Fruit fly (Drosophila melanogaster) whole organism, embryonic: ENCODE results near the gene CG31183.

Source experiments
- BEAF-32 ChIP-seq: fragments of 200-800 bp; sonication (Bioruptor generic); optimal IDR thresholded peaks from 3 replicates; lab custom pipeline; 2017; ENCODE audit warnings: missing biosample characterization, missing genetic modification characterization, mild to moderate bottlenecking, moderate library complexity, missing genetic modification reagents
- C15 ChIP-seq: fragments of 200-800 bp; sonication (Bioruptor generic); IDR thresholded peaks from 3 replicates; pipeline ENCODE4 v1.3.6; 2022; ENCODE audit warnings: missing biosample characterization, missing genetic modification characterization
- CG14860 ChIP-seq: fragments of 200-800 bp; sonication (Bioruptor generic); IDR thresholded peaks from 3 replicates; pipeline ENCODE4 v1.3.6; 2022; ENCODE audit warnings: missing biosample characterization, missing genetic modification characterization; ENCODE audit not compliant: partially characterized antibody
- CG15011 ChIP-seq: fragments of 200-800 bp; sonication (Bioruptor generic); optimal IDR thresholded peaks from 3 replicates; lab custom pipeline; 2018; ENCODE audit warnings: missing biosample characterization, mild to moderate bottlenecking, missing genetic modification characterization
- CG30403 ChIP-seq: fragments of 200-800 bp; sonication (Bioruptor generic); optimal IDR thresholded peaks from 3 replicates; lab custom pipeline; 2016; ENCODE audit warnings: missing biosample characterization, missing genetic modification characterization
- CG34376 ChIP-seq: fragments of 200-800 bp; sonication (Bioruptor generic); optimal IDR thresholded peaks from 2 replicates; lab custom pipeline; 2018; ENCODE audit warnings: missing biosample characterization, mild to moderate bottlenecking, missing genetic modification characterization
- CG3838 ChIP-seq: fragments of 200-800 bp; sonication (Bioruptor generic); optimal IDR thresholded peaks from 3 replicates; lab custom pipeline; 2016; ENCODE audit warnings: missing biosample characterization, missing genetic modification characterization
- CG3847 ChIP-seq: fragments of 200-800 bp; sonication (Bioruptor generic); IDR thresholded peaks from 2 replicates; pipeline ENCODE4 v1.3.6; 2022; ENCODE audit warnings: missing biosample characterization, missing genetic modification characterization
- CG4328 ChIP-seq: fragments of 200-800 bp; sonication (Bioruptor generic); optimal IDR thresholded peaks from 3 replicates; lab custom pipeline; 2017; ENCODE audit warnings: missing biosample characterization, missing genetic modification reagents, missing genetic modification characterization
- CG4360 ChIP-seq: fragments of 200-800 bp; sonication (Bioruptor generic); IDR thresholded peaks from 2 replicates; pipeline ENCODE4 v1.3.6; 2022; ENCODE audit warnings: missing biosample characterization, missing genetic modification characterization
- CG4404 ChIP-seq: fragments of 200-800 bp; sonication (Bioruptor generic); IDR thresholded peaks from 2 replicates; pipeline ENCODE4 v1.3.6; 2022; ENCODE audit warnings: missing biosample characterization, missing genetic modification characterization
- CG6272 ChIP-seq: fragments of 200-800 bp; sonication (Bioruptor generic); IDR thresholded peaks from 2 replicates; pipeline ENCODE4 v1.3.6; 2022; ENCODE audit warnings: missing biosample characterization, missing genetic modification characterization
- CG6791 ChIP-seq: fragments of 200-800 bp; sonication (Bioruptor generic); IDR thresholded peaks from 3 replicates; pipeline ENCODE4 v1.3.6; 2022; ENCODE audit warnings: missing biosample characterization, missing genetic modification characterization; ENCODE audit not compliant: partially characterized antibody
- CG7987 ChIP-seq: fragments of 200-800 bp; sonication (Bioruptor generic); optimal IDR thresholded peaks from 2 replicates; lab custom pipeline; 2018; ENCODE audit warnings: missing biosample characterization, mild to moderate bottlenecking, missing genetic modification characterization, moderate library complexity
- Camta ChIP-seq: fragments of 200-800 bp; sonication (Bioruptor generic); optimal IDR thresholded peaks from 2 replicates; lab custom pipeline; 2016; ENCODE audit warnings: missing biosample characterization, missing genetic modification characterization
- Dll ChIP-seq: fragments of 200-800 bp; sonication (Bioruptor generic); IDR thresholded peaks from 4 replicates; pipeline ENCODE4 v1.3.6; 2022; ENCODE audit warnings: missing biosample characterization, missing genetic modification characterization; ENCODE audit not compliant: partially characterized antibody
- Oaz ChIP-seq: fragments of 200-800 bp; sonication (Bioruptor generic); IDR thresholded peaks from 2 replicates; pipeline ENCODE4 v1.3.6; 2022; ENCODE audit warnings: missing biosample characterization, missing genetic modification characterization
- Opbp ChIP-seq: fragments of 200-800 bp; sonication (Bioruptor generic); IDR thresholded peaks from 3 replicates; pipeline ENCODE4 v1.3.6; 2022; ENCODE audit warnings: missing biosample characterization, missing genetic modification characterization; ENCODE audit not compliant: partially characterized antibody
- Optix ChIP-seq: fragments of 200-800 bp; sonication (Bioruptor generic); IDR thresholded peaks from 3 replicates; pipeline ENCODE4 v1.3.6; 2022; ENCODE audit warnings: missing biosample characterization, missing genetic modification characterization
- Side ChIP-seq: fragments of 200-800 bp; sonication (Bioruptor generic); optimal IDR thresholded peaks from 2 replicates; lab custom pipeline; 2016; ENCODE audit warnings: missing biosample characterization, missing genetic modification characterization
- Taf1 ChIP-seq: fragments of 200-800 bp; sonication (Bioruptor generic); IDR thresholded peaks from 2 replicates; pipeline ENCODE4 v1.3.6; 2022; ENCODE audit warnings: missing biosample characterization, missing genetic modification characterization
- Xrp1 ChIP-seq: fragments of 200-800 bp; sonication (Bioruptor generic); IDR thresholded peaks from 2 replicates; pipeline ENCODE4 v1.3.6; 2022; ENCODE audit warnings: missing biosample characterization, missing genetic modification characterization
- bbx ChIP-seq: fragments of 200-800 bp; sonication (Bioruptor generic); IDR thresholded peaks from 2 replicates; pipeline ENCODE4 v1.3.6; 2022; ENCODE audit warnings: missing biosample characterization, missing genetic modification characterization; ENCODE audit not compliant: partially characterized antibody
- bcd ChIP-seq: fragments of 200-800 bp; sonication (Bioruptor generic); optimal IDR thresholded peaks from 2 replicates; lab custom pipeline; 2017; ENCODE audit warnings: missing biosample characterization, mild to moderate bottlenecking, missing genetic modification characterization
- bsh ChIP-seq, 2 experiments: fragments of 200-800 bp; sonication (Bioruptor generic); optimal IDR thresholded peaks; 2 replicates each; lab custom pipeline; 2017 to 2018; ENCODE audit warnings: mild to moderate bottlenecking in 2 of 2, missing biosample characterization in 2 of 2, missing genetic modification characterization in 2 of 2, moderate library complexity in 1 of 2
- cas ChIP-seq: fragments of 200-800 bp; sonication (Bioruptor generic); IDR thresholded peaks from 2 replicates; pipeline ENCODE4 v1.3.6; 2022; ENCODE audit warnings: missing biosample characterization, missing genetic modification characterization
- chn ChIP-seq: fragments of 200-800 bp; sonication (Bioruptor generic); optimal IDR thresholded peaks from 2 replicates; lab custom pipeline; 2016; ENCODE audit warnings: missing biosample characterization, missing genetic modification characterization
- crc ChIP-seq: fragments of 200-800 bp; sonication (Bioruptor generic); optimal IDR thresholded peaks from 2 replicates; lab custom pipeline; 2016; ENCODE audit warnings: missing biosample characterization, missing genetic modification characterization
- da ChIP-seq: fragments of 200-800 bp; sonication (Bioruptor generic); optimal IDR thresholded peaks from 2 replicates; lab custom pipeline; 2016; ENCODE audit warnings: missing biosample characterization, missing genetic modification characterization
- dimm ChIP-seq: fragments of 200-800 bp; sonication (Bioruptor generic); IDR thresholded peaks from 2 replicates; pipeline ENCODE4 v1.3.6; 2022; ENCODE audit warnings: missing biosample characterization, missing genetic modification characterization
- grau ChIP-seq: fragments of 200-800 bp; optimal IDR thresholded peaks from 3 replicates; lab custom pipeline; 2019; ENCODE audit warnings: missing biosample characterization, mild to moderate bottlenecking, missing genetic modification characterization, moderate library complexity
- h ChIP-seq: fragments of >200 bp; optimal IDR thresholded peaks from 2 replicates; lab custom pipeline; 2017
- her ChIP-seq: fragments of 200-800 bp; sonication (Bioruptor generic); optimal IDR thresholded peaks from 2 replicates; lab custom pipeline; 2016; ENCODE audit warnings: missing biosample characterization, missing genetic modification characterization
- lilli ChIP-seq: fragments of 200-800 bp; sonication (Bioruptor generic); optimal IDR thresholded peaks from 3 replicates; lab custom pipeline; 2016; ENCODE audit warnings: missing biosample characterization, missing genetic modification characterization
- mld ChIP-seq: fragments of 200-800 bp; sonication (Bioruptor generic); IDR thresholded peaks from 3 replicates; pipeline ENCODE4 v1.3.6; 2022; ENCODE audit warnings: missing biosample characterization, missing genetic modification characterization; ENCODE audit not compliant: partially characterized antibody
- org-1 ChIP-seq: fragments of 200-800 bp; sonication (Bioruptor generic); optimal IDR thresholded peaks from 2 replicates; lab custom pipeline; 2017; ENCODE audit warnings: missing biosample characterization, missing genetic modification characterization
- scrt ChIP-seq: fragments of 200-800 bp; sonication (Bioruptor generic); optimal IDR thresholded peaks from 2 replicates; lab custom pipeline; 2018; ENCODE audit warnings: missing biosample characterization, mild to moderate bottlenecking, missing genetic modification characterization, moderate library complexity
- seq ChIP-seq: fragments of 200-800 bp; sonication (Bioruptor generic); IDR thresholded peaks from 2 replicates; pipeline ENCODE4 v1.3.6; 2022; ENCODE audit warnings: missing biosample characterization, missing genetic modification characterization
- sob ChIP-seq: fragments of 200-800 bp; sonication (Bioruptor generic); IDR thresholded peaks from 2 replicates; pipeline ENCODE4 v1.3.6; 2022; ENCODE audit warnings: missing biosample characterization, missing genetic modification characterization
- stc ChIP-seq: fragments of 200-800 bp; sonication (Bioruptor generic); IDR thresholded peaks from 2 replicates; pipeline ENCODE4 v1.3.6; 2022; ENCODE audit warnings: missing biosample characterization, missing genetic modification characterization
- tap ChIP-seq: fragments of 200-800 bp; optimal IDR thresholded peaks from 3 replicates; lab custom pipeline; 2019; ENCODE audit warnings: missing biosample characterization, mild to moderate bottlenecking, missing genetic modification characterization, moderate library complexity
- toy ChIP-seq: fragments of 200-800 bp; sonication (Bioruptor generic); IDR thresholded peaks from 2 replicates; pipeline ENCODE4 v1.3.6; 2022; ENCODE audit warnings: missing biosample characterization, missing genetic modification characterization
- tup ChIP-seq: fragments of 200-800 bp; sonication (Bioruptor generic); optimal IDR thresholded peaks from 2 replicates; lab custom pipeline; 2016; ENCODE audit warnings: missing biosample characterization, mild to moderate bottlenecking, missing genetic modification characterization, moderate library complexity
- twi ChIP-seq: fragments of 200-800 bp; optimal IDR thresholded peaks from 2 replicates; lab custom pipeline; 2019; ENCODE audit warnings: missing biosample characterization, mild to moderate bottlenecking, missing genetic modification characterization, moderate library complexity
- unpg ChIP-seq: fragments of 200-800 bp; sonication (Bioruptor generic); optimal IDR thresholded peaks from 3 replicates; lab custom pipeline; 2018; ENCODE audit warnings: missing biosample characterization, mild to moderate bottlenecking, missing genetic modification characterization, moderate library complexity
- vfl ChIP-seq: fragments of 200-800 bp; sonication (Bioruptor generic); optimal IDR thresholded peaks from 2 replicates; lab custom pipeline; 2016; ENCODE audit warnings: missing biosample characterization, missing genetic modification characterization
- wor ChIP-seq: fragments of 200-800 bp; sonication (Bioruptor generic); IDR thresholded peaks from 2 replicates; pipeline ENCODE4 v1.3.6; 2022; ENCODE audit warnings: missing biosample characterization, missing genetic modification characterization
- z ChIP-seq: fragments of 200-800 bp; sonication (Bioruptor generic); IDR thresholded peaks from 3 replicates; pipeline ENCODE4 v1.3.6; 2022; ENCODE audit warnings: missing biosample characterization, missing genetic modification characterization
- zfh2 ChIP-seq: fragments of 200-800 bp; sonication (Bioruptor generic); optimal IDR thresholded peaks from 2 replicates; lab custom pipeline; 2016; ENCODE audit warnings: missing biosample characterization, missing genetic modification characterization

The CG31183 gene

DNA sequence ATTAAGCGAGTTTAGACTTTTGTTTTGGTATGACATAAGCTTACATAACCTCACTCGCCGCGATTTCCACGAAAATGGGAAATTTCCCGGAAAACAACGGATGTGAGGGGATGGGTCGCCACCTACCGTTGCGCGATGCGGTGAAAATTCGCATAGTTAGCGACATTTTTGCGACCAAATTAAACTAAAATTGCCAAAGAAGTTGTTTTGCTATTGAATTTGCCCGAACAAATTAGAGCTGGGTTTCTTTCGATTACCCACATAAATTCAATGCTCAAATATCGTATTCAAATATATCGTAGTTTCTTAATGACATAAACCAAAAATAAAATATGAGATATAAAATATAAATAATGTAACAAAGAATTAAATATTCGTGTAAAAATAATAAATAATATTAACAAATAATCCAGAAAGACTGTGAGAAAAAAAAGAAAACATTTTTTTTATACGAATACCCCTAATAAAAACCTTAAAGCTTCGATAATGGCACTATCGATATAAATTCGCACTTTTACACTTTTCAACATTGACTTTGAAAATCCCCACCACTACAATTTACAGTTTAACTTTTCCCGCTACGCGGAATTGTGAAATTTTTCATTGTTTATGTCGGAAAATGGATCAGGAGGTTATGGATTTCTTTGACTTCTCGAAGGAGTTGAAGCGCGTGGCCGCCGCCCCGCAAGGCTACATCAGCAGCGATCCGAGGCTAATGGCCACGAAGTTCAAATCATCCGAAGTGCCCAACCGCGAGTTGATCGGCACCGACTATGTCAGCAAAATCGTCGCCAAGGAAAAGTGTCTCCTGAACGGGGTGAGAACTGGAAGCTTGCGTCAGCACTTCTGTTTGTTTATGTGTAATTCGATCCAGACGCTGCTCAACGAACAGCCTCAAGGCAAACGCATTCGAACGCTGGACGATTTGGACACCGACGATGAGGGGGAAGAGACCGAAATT is 38.6 kb downstream of the CG31183 start, which contains the start of the genes ND-23 and spn-E (continued):
- no peak for TF ChIP-seq cas (GFP tag; lab: Robert Waterston, UW)
- peak; percentile 94 for TF ChIP-seq Dll
- TF ChIP-seq Opbp (GFP tag; lab: Robert Waterston, UW) = peak; percentile 42; the same call in 1 of the 3 replicates
- peak; percentile 49 for TF ChIP-seq twi (tag; lab: Kevin White, UChicago)
- TF ChIP-seq CG4328 = no peak
- peak; percentile 26 for TF ChIP-seq lilli (GFP tag; lab: Kevin White, UChicago)
- TF ChIP-seq Optix (GFP tag; lab: Robert Waterston, UW) = no peak
- TF ChIP-seq mld (GFP tag; lab: Robert Waterston, UW) = peak; percentile 60; the same call in 1 of the 3 replicates
- TF ChIP-seq Side (GFP tag; lab: Kevin White, UChicago) = no peak
- TF ChIP-seq Camta (GFP tag; lab: Kevin White, UChicago) = no peak
- TF ChIP-seq CG4404 (GFP tag; lab: Robert Waterston, UW) = no peak
- no peak for TF ChIP-seq C15 (GFP tag; lab: Robert Waterston, UW)
- peak; percentile 55; the same call in 1 of the 2 replicates for TF ChIP-seq Xrp1 (GFP tag; lab: Robert Waterston, UW)
- TF ChIP-seq z (GFP tag; lab: Robert Waterston, UW) = no peak
- no peak for TF ChIP-seq CG3838 (GFP tag; lab: Kevin White, UChicago)
- peak; percentile 64 for TF ChIP-seq CG30403 (GFP tag; lab: Kevin White, UChicago)
- no peak for TF ChIP-seq vfl (GFP tag; lab: Kevin White, UChicago)
- TF ChIP-seq CG4360 (GFP tag; lab: Robert Waterston, UW) = no peak
- no peak for TF ChIP-seq Oaz
- no peak for TF ChIP-seq zfh2 (GFP tag; lab: Kevin White, UChicago)
- no peak for TF ChIP-seq org-1 (GFP tag; lab: Kevin White, UChicago)
- 0 out of 2 replicates have a peak, but pooled peaks have one; percentile 58 for TF ChIP-seq sob (GFP tag; lab: Robert Waterston, UW)
- no peak for TF ChIP-seq h (lab: Kevin White, UChicago)
- TF ChIP-seq stc (GFP tag; lab: Robert Waterston, UW) = no peak
- TF ChIP-seq CG14860 (GFP tag; lab: Robert Waterston, UW) = peak; percentile 46; the same call in 1 of the 3 replicates
- TF ChIP-seq bsh (GFP tag; optimal IDR thresholded peaks at IDR 0.05; lab: Kevin White, UChicago) = peak in 1 of 2 experiments; percentile 49
- 0 out of 2 replicates have a peak, but pooled peaks have one; percentile 14 for TF ChIP-seq Taf1 (GFP tag; lab: Robert Waterston, UW)
- peak; percentile 63 for TF ChIP-seq CG3847 (GFP tag; lab: Robert Waterston, UW)
- TF ChIP-seq wor (GFP tag; lab: Robert Waterston, UW) = no peak
- TF ChIP-seq unpg (GFP tag; lab: Kevin White, UChicago) = peak; percentile 58
- no peak for TF ChIP-seq tap
- TF ChIP-seq toy = no peak
- TF ChIP-seq her (GFP tag; lab: Kevin White, UChicago) = no peak
- TF ChIP-seq scrt (GFP tag; lab: Kevin White, UChicago) = no peak
- peak; percentile 68 for TF ChIP-seq grau
- TF ChIP-seq CG7987 (GFP tag; lab: Kevin White, UChicago) = no peak
- no peak for TF ChIP-seq chn (GFP tag; lab: Kevin White, UChicago)
- TF ChIP-seq CG34376 = no peak
- TF ChIP-seq crc (GFP tag; lab: Kevin White, UChicago) = no peak
- TF ChIP-seq bcd (GFP tag; lab: Kevin White, UChicago) = peak; percentile 52
- TF ChIP-seq CG6791 (GFP tag; lab: Robert Waterston, UW) = 0 out of 3 replicates have a peak, but pooled peaks have one; percentile 52
- TF ChIP-seq tup = no peak
- TF ChIP-seq CG6272 = no peak; the same call in 1 of the 2 replicates
- no peak for TF ChIP-seq seq (GFP tag; lab: Robert Waterston, UW)
- peak; percentile 64 for TF ChIP-seq bbx (GFP tag; lab: Robert Waterston, UW)
- TF ChIP-seq CG15011 (GFP tag; lab: Kevin White, UChicago) = no peak
- no peak for TF ChIP-seq da (GFP tag; lab: Kevin White, UChicago)
- TF ChIP-seq BEAF-32 (GFP tag; lab: Kevin White, UChicago) = peak; percentile 77
- TF ChIP-seq dimm (GFP tag; lab: Robert Waterston, UW) = no peak
